Worm (Caenorhabditis elegans): ENCODE measurements around the gene ZK354.2.
A peak's percentile ranks its signal among the peaks of the same experiment; 100 is the strongest.

Gene ZK354.2

DNA sequence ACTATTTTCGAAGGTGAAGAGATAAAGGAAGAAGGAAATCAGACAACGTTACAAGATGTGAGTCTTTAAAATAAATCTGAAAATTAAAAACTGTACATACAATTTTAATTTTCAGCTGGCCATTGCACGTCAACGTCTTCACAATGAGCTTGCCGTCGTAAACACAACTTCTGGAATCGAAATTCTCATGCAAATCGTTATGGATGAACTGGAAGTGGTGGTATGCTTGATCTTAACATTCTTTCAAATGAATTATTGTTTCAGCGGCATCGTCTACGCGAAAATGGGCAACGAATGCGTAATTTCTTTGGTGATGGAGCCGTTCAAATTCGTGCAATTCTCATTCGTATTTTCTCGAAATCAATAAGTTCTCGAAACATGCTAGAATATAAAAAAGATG, 41.4 kb downstream of the ZK354.2 start:
- no peak for TF ChIP-seq Y116A8C.19 (tag; optimal IDR thresholded peaks at IDR 0.05; ENCODE audit: borderline replicate concordance)
- no peak for TF ChIP-seq C16A3.4 (tag; optimal IDR thresholded peaks at IDR 0.05)
- no peak for TF ChIP-seq nhr-20 (tag; optimal IDR thresholded peaks at IDR 0.05)
- no peak for TF ChIP-seq nhr-85 (tag)
- TF ChIP-seq efl-3 (GFP tag; optimal IDR thresholded peaks at IDR 0.05), result no peak

- no peak for TF ChIP-seq egl-13 (tag; optimal IDR thresholded peaks at IDR 0.05)
- no peak for TF ChIP-seq ama-1 (optimal IDR thresholded peaks at IDR 0.05)
- no peak for TF ChIP-seq nhr-12 (tag; optimal IDR thresholded peaks at IDR 0.05)
- TF ChIP-seq ceh-8 (GFP tag; optimal IDR thresholded peaks at IDR 0.05), result no peak
- TF ChIP-seq C16A3.4 (tag; optimal IDR thresholded peaks at IDR 0.05), result no peak
- TF ChIP-seq vab-15 (tag; optimal IDR thresholded peaks at IDR 0.05), result no peak
- no peak for TF ChIP-seq snu-23 (GFP tag; optimal IDR thresholded peaks at IDR 0.05)
- TF ChIP-seq zag-1 (tag; optimal IDR thresholded peaks at IDR 0.05), result no peak
- no peak for TF ChIP-seq zip-4 (GFP tag; optimal IDR thresholded peaks at IDR 0.05)
- TF ChIP-seq nhr-85 (tag), result no peak
- no peak for TF ChIP-seq mep-1 (tag; optimal IDR thresholded peaks at IDR 0.05)
- TF ChIP-seq ceh-63 (GFP tag; optimal IDR thresholded peaks at IDR 0.05), result no peak
- no peak for TF ChIP-seq nhr-90 (tag; optimal IDR thresholded peaks at IDR 0.05; ENCODE audit: poor library complexity)
- no peak for TF ChIP-seq lin-35 (GFP tag; optimal IDR thresholded peaks at IDR 0.05)
- no peak for TF ChIP-seq F16B12.6 (tag; optimal IDR thresholded peaks at IDR 0.05)
- TF ChIP-seq unc-86 (tag; optimal IDR thresholded peaks at IDR 0.05), result no peak
- no peak for TF ChIP-seq elt-3 (tag; optimal IDR thresholded peaks at IDR 0.05)
- TF ChIP-seq swsn-7 (tag; optimal IDR thresholded peaks at IDR 0.05), result no peak
These were observed 47.3 kb downstream of the ZK354.2 start, which contains the start of gene F41H10.5 for ce11 chrIV:5360533-5360932. Gene F41H10.5 (plus strand): TSS chrIV:5360907.

DNA sequence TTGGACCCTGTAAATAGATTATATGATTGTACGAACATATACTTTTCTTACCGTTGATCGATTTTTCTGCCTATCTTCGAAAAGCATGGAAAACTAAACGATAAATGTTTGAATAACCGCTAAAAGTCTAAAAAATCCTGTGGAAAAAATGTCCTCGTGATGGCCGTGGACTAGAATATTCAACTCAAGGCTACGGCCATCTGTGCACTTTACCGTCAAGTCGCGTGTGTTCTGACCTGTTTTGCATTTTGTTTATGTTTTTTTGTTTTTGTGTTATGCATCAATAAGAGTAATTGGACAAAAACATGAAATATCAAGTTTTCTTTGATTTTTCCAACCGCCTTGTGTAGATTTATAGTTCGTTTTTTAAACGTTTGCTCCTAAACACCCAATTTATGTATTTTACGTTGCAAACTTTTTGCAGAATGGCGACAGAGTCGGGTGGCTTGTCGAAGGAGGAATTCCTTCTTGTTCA, 51.0 kb downstream of the ZK354.2 start, which contains the start of the genes hda-6 and F41H10.4:
TSS of gene hda-6 (minus strand) at position 172 of the 475 bp plus-strand sequence.
TSS of gene F41H10.4 (plus strand) at position 425 of the 475 bp plus-strand sequence.
- TF ChIP-seq jun-1 (tag; optimal IDR thresholded peaks at IDR 0.05) (no peak), fkh-4 (tag; optimal IDR thresholded peaks at IDR 0.05; ENCODE audit: borderline replicate concordance) (peak; percentile 85), fkh-8 (tag; optimal IDR thresholded peaks at IDR 0.05) (peak; percentile 71), isw-1 (GFP tag; IDR thresholded peaks at IDR 0.05) (peak; percentile 62), snu-23 (GFP tag; optimal IDR thresholded peaks at IDR 0.05) (peak; percentile 90), Y116A8C.19 (tag; optimal IDR thresholded peaks at IDR 0.05; ENCODE audit: borderline replicate concordance) (peak; percentile 27), ceh-82 (tag; optimal IDR thresholded peaks at IDR 0.05) (peak; percentile 55 to 68 (median 57)), ztf-11 (tag; optimal IDR thresholded peaks at IDR 0.05) (peak in 1 of 2 experiments; percentile 89), lin-15B (tag; optimal IDR thresholded peaks at IDR 0.05) (peak; percentile 66), ama-1 (optimal IDR thresholded peaks at IDR 0.05) (no peak), nhr-76 (tag; optimal IDR thresholded peaks at IDR 0.05) (no peak), pqm-1 (tag; optimal IDR thresholded peaks at IDR 0.05) (no peak), C16A3.4 (tag; optimal IDR thresholded peaks at IDR 0.05) (peak; percentile 71), elt-3 (tag; optimal IDR thresholded peaks at IDR 0.05) (peak in 2 of 6 experiments; percentile 31 to 42), tlp-1 (tag; optimal IDR thresholded peaks at IDR 0.05) (no peak), mep-1 (tag; optimal IDR thresholded peaks at IDR 0.05) (peak; percentile 93), hpl-2 (GFP tag; optimal IDR thresholded peaks at IDR 0.05) (peak; percentile 2), grh-1 (GFP tag; IDR thresholded peaks at IDR 0.05) (peak; percentile 71), ztf-4 (tag; optimal IDR thresholded peaks at IDR 0.05) (peak; percentile 34), irx-1 (tag; optimal IDR thresholded peaks at IDR 0.05) (peak; percentile 86), nhr-85 (tag) (peak; percentile 86), nhr-19 (GFP tag; conservative IDR thresholded peaks at IDR 0.05) (peak; percentile 76), nhr-84 (tag; optimal IDR thresholded peaks at IDR 0.05) (no peak), efl-1 (optimal IDR thresholded peaks at IDR 0.05) (peak; percentile 65 to 83), efl-1 (GFP tag; optimal IDR thresholded peaks at IDR 0.05 in 1 of 2) (peak; percentile 82 to 98), dpl-1 (GFP tag; optimal IDR thresholded peaks at IDR 0.05) (peak; percentile 67 to 82 (median 81)), tbx-2 (tag; optimal IDR thresholded peaks at IDR 0.05) (peak; percentile 88), sptf-1 (tag; optimal IDR thresholded peaks at IDR 0.05) (no peak), mab-9 (GFP tag; IDR thresholded peaks at IDR 0.05) (peak; percentile 64; the same call in 1 of the 2 replicates), lin-39 (tag; optimal IDR thresholded peaks at IDR 0.05) (peak; percentile 31), nhr-71 (tag; optimal IDR thresholded peaks at IDR 0.05) (peak; percentile 90), vab-15 (tag; optimal IDR thresholded peaks at IDR 0.05) (no peak), unc-130 (tag; optimal IDR thresholded peaks at IDR 0.05) (peak; percentile 92), nhr-12 (tag; optimal IDR thresholded peaks at IDR 0.05) (no peak), ceh-90 (tag; optimal IDR thresholded peaks at IDR 0.05) (peak; percentile 85), rnt-1 (tag; optimal IDR thresholded peaks at IDR 0.05) (peak; percentile 97), pax-3 (tag; optimal IDR thresholded peaks at IDR 0.05) (peak; percentile 65)
